Fruit fly (Drosophila melanogaster) whole organism: ENCODE results near the gene Usp32.
A peak's percentile ranks its signal among the peaks of the same experiment; 100 is the strongest.

Source experiments
- CG8478 ChIP-seq: fragments of >200 bp; optimal IDR thresholded peaks from 2 replicates; lab custom pipeline; 2018; ENCODE audit warnings: inconsistent platforms
- Dll ChIP-seq: fragments of >200 bp; optimal IDR thresholded peaks from 2 replicates; lab custom pipeline; 2017
- EcR ChIP-seq, 2 experiments: fragments of >200 bp; optimal IDR thresholded peaks; 2 replicates each; lab custom pipeline; 2017; ENCODE audit warnings: missing biosample characterization in 2 of 2, missing genetic modification characterization in 2 of 2, missing genetic modification reagents in 2 of 2
- pan ChIP-seq: fragments of >200 bp; optimal IDR thresholded peaks from 2 replicates; lab custom pipeline; 2017
- psq ChIP-seq: fragments of >200 bp; optimal IDR thresholded peaks from 2 replicates; lab custom pipeline; 2017
- usp ChIP-seq: fragments of >200 bp; optimal IDR thresholded peaks from 2 replicates; lab custom pipeline; 2017; ENCODE audit warnings: missing biosample characterization, missing genetic modification characterization, mixed read lengths

Gene Usp32

dm6 chr3L:19861215-19861614 lies 9.7 kb upstream of the Usp32 start:
- TF ChIP-seq usp (GFP tag; lab: Kevin White, UChicago): no peak
- no peak for TF ChIP-seq EcR (GFP tag; optimal IDR thresholded peaks at IDR 0.05; lab: Kevin White, UChicago)
- TF ChIP-seq Dll (lab: Kevin White, UChicago): no peak
- TF ChIP-seq CG8478 (lab: Kevin White, UChicago): no peak
- TF ChIP-seq psq (lab: Kevin White, UChicago): no peak
- no peak for TF ChIP-seq pan (lab: Kevin White, UChicago)

DNA sequence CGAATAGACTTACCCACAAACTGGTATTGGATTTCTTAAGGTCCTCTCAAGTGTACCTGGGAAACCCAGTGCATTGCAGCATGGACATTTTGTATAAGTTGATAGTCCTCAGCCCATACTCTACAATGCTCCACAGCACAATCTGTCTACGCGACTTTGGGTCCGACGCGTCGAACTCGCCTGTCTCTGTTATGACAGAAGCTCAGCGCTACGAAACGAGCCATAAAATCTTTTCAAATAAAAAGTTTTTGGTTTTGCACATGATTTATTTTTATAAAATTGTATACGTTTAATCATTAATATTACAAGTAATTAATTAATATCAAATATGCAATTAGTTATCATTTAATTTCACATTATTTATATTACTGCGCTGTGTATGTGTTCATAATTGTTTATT lies 3.7 kb upstream of the Usp32 start:
- TF ChIP-seq pan (lab: Kevin White, UChicago) (no peak), CG8478 (lab: Kevin White, UChicago) (no peak), usp (GFP tag; lab: Kevin White, UChicago) (no peak), EcR (GFP tag; optimal IDR thresholded peaks at IDR 0.05; lab: Kevin White, UChicago) (no peak), Dll (lab: Kevin White, UChicago) (no peak), psq (lab: Kevin White, UChicago) (no peak)

DNA sequence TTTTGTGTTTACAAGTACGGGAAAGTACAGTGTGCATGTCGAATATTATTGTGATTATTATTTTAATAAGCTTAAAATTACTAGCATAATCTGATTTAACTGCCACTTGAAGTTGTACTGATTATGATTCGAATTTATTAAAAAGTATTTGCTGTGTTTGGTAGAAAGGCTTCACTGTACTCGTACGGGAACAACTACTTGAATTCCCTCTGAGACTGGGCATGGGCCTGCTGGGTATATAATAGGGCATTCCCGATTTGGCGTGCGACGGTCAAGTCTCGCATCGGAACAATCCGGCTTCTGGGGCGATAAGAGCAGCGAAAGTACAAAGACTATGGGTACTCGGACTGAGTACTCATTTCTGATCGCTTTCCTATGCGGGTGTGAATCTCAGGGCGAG lies 1.2 kb upstream of the Usp32 start:
- no peak for TF ChIP-seq psq (lab: Kevin White, UChicago)
- no peak for TF ChIP-seq pan (lab: Kevin White, UChicago)
- TF ChIP-seq Dll (lab: Kevin White, UChicago): no peak
- TF ChIP-seq EcR (GFP tag; optimal IDR thresholded peaks at IDR 0.05; lab: Kevin White, UChicago): no peak
- no peak for TF ChIP-seq CG8478 (lab: Kevin White, UChicago)
- no peak for TF ChIP-seq usp (GFP tag; lab: Kevin White, UChicago)

dm6 chr3L:19871667-19871931 lies 660 bp downstream of the Usp32 start:
- TF ChIP-seq usp (GFP tag; lab: Kevin White, UChicago) (no peak), pan (lab: Kevin White, UChicago) (no peak), Dll (lab: Kevin White, UChicago) (no peak), EcR (GFP tag; optimal IDR thresholded peaks at IDR 0.05; lab: Kevin White, UChicago) (no peak)

dm6 chr3L:19872465-19872883 lies 1.5 kb downstream of the Usp32 start:
- no peak for TF ChIP-seq CG8478 (lab: Kevin White, UChicago)
- TF ChIP-seq usp (GFP tag; lab: Kevin White, UChicago): no peak

DNA sequence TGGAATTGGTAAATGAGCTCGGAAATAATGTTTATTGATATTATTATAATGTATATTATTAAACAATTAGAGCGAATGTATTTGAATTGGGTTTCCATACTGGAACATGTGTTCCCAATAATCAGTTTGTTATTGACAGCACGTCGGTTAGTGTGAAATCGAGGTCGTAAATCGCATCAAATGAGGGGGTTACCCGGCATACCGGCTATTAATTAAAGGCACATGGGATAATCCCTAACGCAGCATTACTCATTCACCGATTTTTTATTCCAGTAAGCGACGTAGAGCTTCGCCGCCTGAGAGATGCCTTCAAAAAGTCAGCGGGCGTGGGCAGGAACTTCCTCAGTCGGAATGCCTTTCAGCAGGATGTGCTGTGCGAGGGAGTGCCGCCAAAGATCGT lies 2.5 kb downstream of the Usp32 start:
- TF ChIP-seq CG8478 (lab: Kevin White, UChicago) (no peak), psq (lab: Kevin White, UChicago) (no peak), pan (lab: Kevin White, UChicago) (no peak), usp (GFP tag; lab: Kevin White, UChicago) (no peak), Dll (lab: Kevin White, UChicago) (no peak), EcR (GFP tag; optimal IDR thresholded peaks at IDR 0.05; lab: Kevin White, UChicago) (no peak)

DNA sequence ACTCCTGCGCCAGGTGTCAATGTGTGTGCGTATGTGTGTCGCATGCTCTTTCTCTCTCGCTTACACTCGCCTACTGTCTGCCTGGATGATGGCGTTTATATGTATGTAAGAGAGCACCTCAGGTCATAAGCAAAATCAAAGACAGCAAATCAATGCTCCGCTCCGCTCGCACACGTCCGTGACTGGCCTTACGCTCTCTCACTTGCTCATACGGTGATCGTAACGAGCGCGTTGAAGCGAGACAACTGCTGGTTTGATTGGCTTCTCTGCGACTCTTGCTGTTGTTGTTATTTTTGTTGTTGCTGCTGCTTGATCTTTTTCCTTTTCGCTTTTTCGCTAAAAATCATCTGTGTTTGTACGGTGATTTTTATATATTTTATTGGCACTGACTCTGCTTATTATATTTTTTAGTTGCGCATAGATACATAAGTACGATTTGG lies 24.6 kb downstream of the Usp32 start:
- TF ChIP-seq usp (GFP tag; lab: Kevin White, UChicago): no peak
- no peak for TF ChIP-seq pan (lab: Kevin White, UChicago)
- TF ChIP-seq EcR (GFP tag; optimal IDR thresholded peaks at IDR 0.05; lab: Kevin White, UChicago): no peak
- TF ChIP-seq psq (lab: Kevin White, UChicago): no peak
- peak; percentile 99 for TF ChIP-seq CG8478 (lab: Kevin White, UChicago)
- peak; percentile 55 for TF ChIP-seq Dll (lab: Kevin White, UChicago)

- TF ChIP-seq CG8478 (lab: Kevin White, UChicago): no peak
- TF ChIP-seq Dll (lab: Kevin White, UChicago): peak; percentile 27
Measured at dm6 chr3L:19896280-19896891, 25.4 kb downstream of the Usp32 start.

- TF ChIP-seq usp (GFP tag; lab: Kevin White, UChicago): no peak
- TF ChIP-seq pan (lab: Kevin White, UChicago): peak; percentile 34
- TF ChIP-seq EcR (GFP tag; optimal IDR thresholded peaks at IDR 0.05; lab: Kevin White, UChicago): no peak
Measured at dm6 chr3L:19896892-19897684, 26.1 kb downstream of the Usp32 start.

- no peak for TF ChIP-seq pan (lab: Kevin White, UChicago)
- no peak for TF ChIP-seq CG8478 (lab: Kevin White, UChicago)
- no peak for TF ChIP-seq usp (GFP tag; lab: Kevin White, UChicago)
- TF ChIP-seq Dll (lab: Kevin White, UChicago): no peak
- TF ChIP-seq psq (lab: Kevin White, UChicago): no peak
- TF ChIP-seq EcR (GFP tag; optimal IDR thresholded peaks at IDR 0.05; lab: Kevin White, UChicago): no peak
Measured at dm6 chr3L:19897685-19898009, 26.7 kb downstream of the Usp32 start.

dm6 chr3L:19898547-19899282 lies 27.8 kb downstream of the Usp32 start:
- TF ChIP-seq pan (lab: Kevin White, UChicago) (peak; percentile 56), psq (lab: Kevin White, UChicago) (no peak)
